Worm (Caenorhabditis elegans) whole organism, late embryonic: Measurements from ENCODE around the gene kmo-2.

Experiments
- ceh-24 ChIP-seq: sonication (generic microtip); optimal IDR thresholded peaks from 2 replicates; lab custom pipeline; 2016; ENCODE audit warnings: mild to moderate bottlenecking, missing genetic modification characterization, missing compliant biosample characterization
- ceh-31 ChIP-seq: sonication (generic microtip); optimal IDR thresholded peaks from 2 replicates; lab custom pipeline; 2016; ENCODE audit warnings: missing genetic modification characterization, missing compliant biosample characterization
- elt-2 ChIP-seq: sonication (generic microtip); optimal IDR thresholded peaks from 2 replicates; lab custom pipeline; 2016; ENCODE audit warnings: missing genetic modification reagents, missing genetic modification characterization, missing compliant biosample characterization
- fkh-10 ChIP-seq: fragments of 150-350 bp; optimal IDR thresholded peaks from 2 replicates; lab custom pipeline; 2014; ENCODE audit warnings: missing biosample characterization, missing genetic modification reagents, missing genetic modification characterization
- mec-3 ChIP-seq: sonication (generic microtip); optimal IDR thresholded peaks from 2 replicates; lab custom pipeline; 2016; ENCODE audit warnings: borderline replicate concordance, missing genetic modification characterization, missing compliant biosample characterization
- pha-4 ChIP-seq: fragments of 150-350 bp; optimal IDR thresholded peaks from 2 replicates; lab custom pipeline; 2018; ENCODE audit warnings: missing biosample characterization, missing genetic modification reagents, missing genetic modification characterization
- pqm-1 ChIP-seq: sonication (generic microtip); optimal IDR thresholded peaks from 2 replicates; lab custom pipeline; 2016; ENCODE audit warnings: missing genetic modification characterization, missing compliant biosample characterization
- unc-42 ChIP-seq: sonication (generic microtip); optimal IDR thresholded peaks from 2 replicates; lab custom pipeline; 2016; ENCODE audit warnings: missing genotype, missing genetic modification characterization, missing compliant biosample characterization

ce11 chrV:12075983-12076382, 7.6 kb upstream of the kmo-2 start:
- no peak for TF ChIP-seq fkh-10 (GFP tag; lab: Kevin White, UChicago)
- no peak for TF ChIP-seq pha-4
- no peak for TF ChIP-seq pqm-1 (tag; lab: Kevin White, UChicago)
- no peak for TF ChIP-seq ceh-24 (tag; lab: Kevin White, UChicago)
- TF ChIP-seq mec-3 (tag; lab: Kevin White, UChicago), result no peak
- no peak for TF ChIP-seq ceh-31 (tag; lab: Kevin White, UChicago)
- TF ChIP-seq elt-2 (tag; lab: Kevin White, UChicago), result no peak
- no peak for TF ChIP-seq unc-42 (tag; lab: Kevin White, UChicago)
